Worm (Caenorhabditis elegans): ENCODE measurements around the gene pck-3.

Gene pck-3

DNA sequence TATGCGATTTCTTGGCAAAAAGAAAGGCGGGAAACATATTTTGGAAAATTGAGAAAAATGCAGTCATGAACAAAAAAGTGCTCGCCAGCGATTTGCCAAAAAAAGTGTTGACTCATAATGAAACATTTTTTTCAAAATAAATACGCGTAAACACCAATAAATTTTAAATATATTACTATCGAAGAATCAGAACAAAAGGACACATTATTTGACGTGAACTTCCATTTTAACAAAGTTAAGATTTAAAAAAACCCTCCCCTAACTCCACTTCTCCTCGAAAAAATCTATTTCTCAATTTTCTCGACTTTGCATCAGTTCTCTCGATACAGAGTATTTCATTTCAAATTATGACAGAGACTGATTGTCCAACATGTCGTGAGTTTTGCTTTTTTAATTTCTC lies at the start of gene pck-3:
pck-3 (plus strand) TSS at position 301 of the 400 bp plus-strand sequence.
- no peak for TF ChIP-seq K09A11.1 (tag; optimal IDR thresholded peaks at IDR 0.05; ENCODE audit: insufficient read depth)
- TF ChIP-seq fkh-10 (GFP tag; optimal IDR thresholded peaks at IDR 0.05): no peak

DNA sequence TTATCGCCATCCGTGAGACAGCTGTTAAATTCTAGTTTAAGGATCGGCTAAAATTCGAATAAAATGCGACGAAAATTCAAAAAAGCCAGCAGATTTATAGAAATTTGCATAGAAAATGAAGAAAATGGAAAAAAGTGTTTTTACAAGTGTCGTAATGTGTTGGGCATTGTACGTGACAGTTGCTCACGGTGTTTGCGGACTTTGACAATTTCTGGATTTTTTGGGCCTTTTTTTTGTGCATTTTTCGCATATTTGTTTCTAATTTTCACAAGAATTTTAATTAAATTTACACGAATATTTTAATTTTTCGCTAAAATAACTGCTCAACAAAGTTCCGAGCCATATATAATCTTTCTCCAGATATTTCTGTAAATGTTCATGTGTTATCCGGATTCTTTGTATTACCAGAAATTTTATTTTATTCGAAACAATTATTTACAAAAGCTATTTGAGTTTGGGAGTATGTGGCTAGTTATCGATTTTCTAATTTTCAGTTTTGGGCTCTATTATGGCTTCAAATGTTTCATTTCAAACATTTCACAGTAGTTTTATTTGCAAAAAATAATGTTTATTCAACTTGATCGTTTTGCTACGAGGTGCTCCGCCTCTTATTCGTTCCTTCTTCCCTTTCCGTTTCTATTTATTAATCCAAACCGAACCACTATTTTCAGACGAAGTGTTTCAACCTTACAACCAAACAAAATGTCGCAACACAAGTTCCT lies 48.3 kb upstream of the pck-3 start, which contains the start of gene sams-3:
sams-3 (plus strand) TSS at position 672 of the 722 bp plus-strand sequence.
- TF ChIP-seq ztf-16 (tag; optimal IDR thresholded peaks at IDR 0.05) (peak; percentile 46), madf-2 (tag; optimal IDR thresholded peaks at IDR 0.05) (no peak), tbx-2 (tag; optimal IDR thresholded peaks at IDR 0.05) (peak; percentile 96), pag-3 (tag; optimal IDR thresholded peaks at IDR 0.05; ENCODE audit: borderline replicate concordance) (no peak), unc-42 (tag; optimal IDR thresholded peaks at IDR 0.05) (peak; percentile 8), zip-5 (tag; optimal IDR thresholded peaks at IDR 0.05) (no peak), ceh-24 (tag; optimal IDR thresholded peaks at IDR 0.05) (no peak)

DNA sequence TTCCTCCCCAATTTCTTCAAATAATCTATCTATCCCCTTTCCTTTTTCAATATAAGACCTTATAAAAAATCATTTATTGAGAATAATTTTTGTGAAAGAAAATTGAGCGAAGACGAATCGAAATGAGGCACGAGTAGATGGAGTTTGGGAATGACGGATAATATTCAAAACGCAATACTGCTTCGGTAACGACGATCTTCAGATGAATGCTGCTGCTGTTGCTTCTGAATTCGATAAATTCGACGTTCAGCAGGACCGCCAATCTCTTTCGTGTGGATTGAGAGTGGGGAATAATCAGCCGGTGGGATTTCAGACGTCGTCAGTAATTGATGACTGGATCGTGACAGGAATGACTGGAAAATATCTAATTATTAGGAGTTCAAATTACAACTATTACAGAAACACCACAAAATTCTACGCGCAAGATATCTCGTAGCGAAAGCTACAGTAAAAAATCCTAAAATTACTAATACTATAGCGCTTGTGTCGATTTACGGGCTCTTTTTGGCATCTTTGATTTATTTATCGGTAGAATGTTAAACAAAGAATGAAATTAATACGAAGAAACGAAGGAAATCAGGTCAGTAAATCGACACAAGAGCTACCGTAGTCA lies 45.6 kb upstream of the pck-3 start:
- TF ChIP-seq tbx-7 (tag; optimal IDR thresholded peaks at IDR 0.05) (no peak), ceh-9 (tag; optimal IDR thresholded peaks at IDR 0.05) (no peak), pag-3 (tag; optimal IDR thresholded peaks at IDR 0.05; ENCODE audit: borderline replicate concordance) (no peak), pqm-1 (tag; optimal IDR thresholded peaks at IDR 0.05) (no peak), K09A11.1 (tag; optimal IDR thresholded peaks at IDR 0.05; ENCODE audit: insufficient read depth) (no peak), C38D4.7 (GFP tag; optimal IDR thresholded peaks at IDR 0.05) (no peak)

DNA sequence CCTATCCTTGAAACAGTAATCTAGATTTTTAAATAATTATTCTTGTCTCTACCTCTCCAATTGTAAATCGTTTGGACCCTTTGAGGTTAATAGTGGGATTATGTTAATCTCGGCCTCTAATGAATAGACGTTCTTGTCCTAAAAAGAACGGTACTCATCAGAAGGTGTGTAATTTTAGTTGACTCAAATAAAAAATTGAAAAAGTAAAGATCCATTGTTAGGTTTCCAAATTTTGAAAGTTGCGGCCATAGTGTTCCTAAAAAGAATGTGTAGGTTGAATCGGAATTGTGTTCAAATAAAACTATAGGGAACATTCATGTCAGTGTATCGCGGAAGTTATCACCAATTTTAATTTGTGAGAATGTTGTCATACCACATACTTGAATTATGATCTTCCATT lies 40.8 kb upstream of the pck-3 start:
- no peak for TF ChIP-seq ahr-1 (tag; optimal IDR thresholded peaks at IDR 0.05)
- no peak for TF ChIP-seq ref-2 (tag; optimal IDR thresholded peaks at IDR 0.05)
- no peak for TF ChIP-seq elt-2 (tag; optimal IDR thresholded peaks at IDR 0.05)
- TF ChIP-seq unc-42 (tag; optimal IDR thresholded peaks at IDR 0.05): no peak
- no peak for TF ChIP-seq dve-1 (tag; optimal IDR thresholded peaks at IDR 0.05)
- TF ChIP-seq sdc-2 (tag; optimal IDR thresholded peaks at IDR 0.05): no peak
- TF ChIP-seq pat-9 (tag; optimal IDR thresholded peaks at IDR 0.05): no peak
- no peak for TF ChIP-seq ceh-34 (tag; optimal IDR thresholded peaks at IDR 0.05)
- TF ChIP-seq unc-55 (GFP tag; optimal IDR thresholded peaks at IDR 0.05): no peak
- TF ChIP-seq tbx-2 (tag; optimal IDR thresholded peaks at IDR 0.05): no peak
- TF ChIP-seq mec-3 (tag; optimal IDR thresholded peaks at IDR 0.05; ENCODE audit: borderline replicate concordance): no peak
- TF ChIP-seq fkh-6 (tag; optimal IDR thresholded peaks at IDR 0.05): no peak
- no peak for TF ChIP-seq ceh-9 (tag; optimal IDR thresholded peaks at IDR 0.05)
- TF ChIP-seq ceh-18 (tag; optimal IDR thresholded peaks at IDR 0.05): no peak
- no peak for TF ChIP-seq C08G9.2 (tag; optimal IDR thresholded peaks at IDR 0.05)

DNA sequence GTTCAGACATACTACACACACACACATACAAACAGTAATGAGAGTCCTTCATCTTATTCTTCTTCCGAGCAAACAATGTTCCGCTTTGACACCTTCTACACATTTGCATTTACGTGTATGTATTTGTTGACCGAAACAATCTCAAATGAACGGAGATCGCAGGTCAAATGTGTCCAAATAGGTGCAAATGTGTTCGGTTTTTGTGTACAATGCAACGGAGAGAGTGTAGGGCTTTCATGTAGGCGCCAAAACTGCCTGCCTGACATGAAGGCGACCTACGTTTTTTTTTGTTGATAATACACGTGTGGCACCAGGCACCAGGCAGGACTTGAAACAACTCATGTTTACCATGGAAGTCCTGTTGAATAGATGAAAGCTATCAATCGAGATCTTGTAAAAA lies 39.5 kb upstream of the pck-3 start:
- no peak for TF ChIP-seq zip-5 (tag; optimal IDR thresholded peaks at IDR 0.05)
- no peak for TF ChIP-seq unc-3 (GFP tag; conservative IDR thresholded peaks at IDR 0.05)
- TF ChIP-seq unc-3 (tag; optimal IDR thresholded peaks at IDR 0.05): no peak
- no peak for TF ChIP-seq pat-9 (tag; optimal IDR thresholded peaks at IDR 0.05)
- no peak for TF ChIP-seq ref-2 (tag; optimal IDR thresholded peaks at IDR 0.05)
- TF ChIP-seq dve-1 (tag; optimal IDR thresholded peaks at IDR 0.05): no peak
- no peak for TF ChIP-seq hlh-8 (tag; optimal IDR thresholded peaks at IDR 0.05)

DNA sequence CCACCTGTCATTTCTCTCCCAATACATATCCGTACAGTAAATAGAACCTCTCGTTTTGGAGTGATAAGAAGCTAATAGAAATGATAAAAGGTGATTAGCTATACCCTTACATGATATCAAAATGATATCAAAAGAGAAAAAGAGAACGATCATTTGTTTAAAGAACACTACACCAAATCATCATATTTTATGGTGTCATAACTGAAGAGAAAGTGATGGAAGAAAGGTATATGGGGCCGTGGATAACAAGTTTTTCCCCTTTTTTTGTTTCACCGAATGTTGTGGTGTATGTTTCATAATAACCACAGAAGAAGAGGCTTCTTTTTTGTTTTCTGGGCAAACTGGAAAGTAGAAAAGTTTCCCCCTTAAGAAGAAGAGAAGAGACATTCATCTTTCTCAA lies 38.2 kb upstream of the pck-3 start:
- TF ChIP-seq elt-2 (tag; optimal IDR thresholded peaks at IDR 0.05) (peak; percentile 12), hlh-13 (GFP tag; optimal IDR thresholded peaks at IDR 0.05) (no peak), dve-1 (tag; optimal IDR thresholded peaks at IDR 0.05) (no peak)
